Worm (Caenorhabditis elegans): ENCODE measurements around the gene str-165.

DNA sequence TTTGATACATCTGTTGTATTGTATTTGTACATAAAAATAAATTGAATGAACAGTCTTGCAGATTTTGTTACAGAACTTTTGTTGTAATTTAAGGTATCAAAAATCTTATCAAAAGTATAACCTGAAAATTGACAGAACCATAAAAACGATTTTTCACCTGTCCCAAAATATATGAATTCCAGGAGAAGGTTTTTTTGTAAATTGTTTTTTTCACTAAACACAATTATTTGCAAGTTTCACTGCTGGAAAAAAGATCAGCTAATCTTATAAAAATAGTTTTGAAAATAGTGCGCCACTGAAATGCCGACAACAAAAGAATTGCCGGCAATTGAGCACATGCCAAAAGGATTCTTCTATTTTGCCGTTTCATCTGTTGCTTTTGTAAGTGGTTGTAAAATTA, 12.2 kb downstream of the str-165 start, which contains the start of gene srx-130:
- TF ChIP-seq lag-1 (GFP tag; IDR thresholded peaks at IDR 0.05) (no peak), lin-35 (GFP tag; optimal IDR thresholded peaks at IDR 0.05) (no peak), nfya-1 (tag; optimal IDR thresholded peaks at IDR 0.05; ENCODE audit: borderline replicate concordance, insufficient read depth) (no peak)
